Worm (Caenorhabditis elegans): ENCODE measurements around the gene srg-40.

The srg-40 gene

DNA sequence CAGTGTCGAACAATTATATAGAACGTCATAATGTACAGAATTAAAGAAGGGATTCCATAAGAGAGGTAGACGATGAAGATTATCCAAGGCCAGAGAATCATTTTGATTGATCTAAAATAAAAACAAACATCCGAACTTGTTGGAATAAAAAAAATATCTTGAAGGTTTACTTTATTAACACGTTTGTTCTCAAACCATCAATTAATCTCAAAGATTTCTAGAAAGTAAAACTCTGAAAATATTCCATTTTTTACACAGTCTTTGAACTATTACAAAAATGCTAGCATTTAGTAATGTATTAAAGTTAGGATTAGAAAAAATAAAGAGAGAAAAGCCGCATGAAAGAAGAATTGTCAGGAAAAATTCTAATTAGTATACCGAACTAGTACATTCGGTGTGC lies at the start of gene srg-40:
srg-40 (minus strand) TSS at position 101 of the 400 bp plus-strand sequence.
- no peak for TF ChIP-seq lin-32 (GFP tag; optimal IDR thresholded peaks at IDR 0.05)

DNA sequence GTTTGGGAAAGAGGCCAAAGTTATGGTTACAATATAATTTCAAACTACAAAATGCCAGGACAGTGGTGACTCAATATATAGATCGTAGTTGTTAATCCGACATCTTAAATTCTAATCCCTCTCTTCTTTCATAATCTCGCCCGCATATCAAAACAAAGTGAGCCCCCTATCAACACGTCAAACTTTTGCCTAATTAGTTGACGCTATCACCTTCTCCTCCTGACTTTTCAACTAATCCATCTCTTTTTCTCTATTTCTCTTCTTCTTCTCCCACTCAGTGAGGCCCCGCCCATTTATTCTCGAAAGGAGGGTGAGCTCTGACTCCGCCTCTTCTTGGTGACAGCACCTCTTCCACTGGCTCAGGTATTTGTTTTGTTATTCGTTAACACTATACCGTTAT lies 46.9 kb upstream of the srg-40 start:
- TF ChIP-seq blmp-1 (tag; optimal IDR thresholded peaks at IDR 0.05) (no peak), M03D4.4 (tag; optimal IDR thresholded peaks at IDR 0.05) (no peak), mab-5 (tag; optimal IDR thresholded peaks at IDR 0.05) (no peak), hlh-1 (tag; optimal IDR thresholded peaks at IDR 0.05) (no peak), snpc-4 (tag; optimal IDR thresholded peaks at IDR 0.05) (no peak), lsy-2 (tag; optimal IDR thresholded peaks at IDR 0.05) (no peak)

DNA sequence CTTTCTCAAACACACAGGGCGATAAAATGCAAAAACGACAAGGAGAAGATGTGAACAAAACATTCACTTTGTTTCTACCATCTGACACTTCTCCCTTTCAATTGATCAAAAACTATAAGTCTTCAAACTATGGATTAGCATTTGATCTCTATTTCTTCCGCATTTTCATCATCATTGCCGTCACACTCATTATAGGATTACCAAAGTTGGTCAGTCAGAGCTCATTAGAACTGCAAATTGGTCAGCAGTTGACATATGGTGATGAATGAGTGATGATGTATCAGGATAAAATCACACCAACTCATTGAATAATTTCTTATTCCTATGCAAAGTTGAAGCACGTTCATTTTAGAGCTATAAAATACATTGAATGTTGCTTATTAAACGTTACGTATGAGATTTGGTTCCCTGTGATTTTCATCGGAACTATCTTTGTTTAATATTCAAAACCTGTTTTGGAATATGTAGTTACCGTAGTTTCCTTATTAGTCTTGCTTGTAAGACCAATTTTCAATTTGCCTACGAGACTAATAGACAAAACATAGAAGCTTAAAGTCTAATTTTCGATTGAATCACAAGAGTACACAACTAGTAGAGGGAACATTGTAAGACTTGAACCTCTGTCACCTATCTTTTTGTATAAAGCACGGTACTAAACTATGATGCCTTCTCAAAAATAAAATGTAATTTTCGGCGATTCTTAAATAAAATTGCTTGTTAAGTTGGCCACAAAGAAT lies 45.2 kb upstream of the srg-40 start:
- TF ChIP-seq lin-13 (tag; optimal IDR thresholded peaks at IDR 0.05) (no peak), unc-120 (tag; optimal IDR thresholded peaks at IDR 0.05; ENCODE audit: poor library complexity, severe bottlenecking) (no peak), nhr-237 (tag; optimal IDR thresholded peaks at IDR 0.05) (no peak), ces-1 (GFP tag; optimal IDR thresholded peaks at IDR 0.05) (peak; percentile 19), sptf-1 (tag; optimal IDR thresholded peaks at IDR 0.05) (no peak), elt-3 (tag; optimal IDR thresholded peaks at IDR 0.05) (no peak), ceh-83 (GFP tag; optimal IDR thresholded peaks at IDR 0.05) (no peak)

DNA sequence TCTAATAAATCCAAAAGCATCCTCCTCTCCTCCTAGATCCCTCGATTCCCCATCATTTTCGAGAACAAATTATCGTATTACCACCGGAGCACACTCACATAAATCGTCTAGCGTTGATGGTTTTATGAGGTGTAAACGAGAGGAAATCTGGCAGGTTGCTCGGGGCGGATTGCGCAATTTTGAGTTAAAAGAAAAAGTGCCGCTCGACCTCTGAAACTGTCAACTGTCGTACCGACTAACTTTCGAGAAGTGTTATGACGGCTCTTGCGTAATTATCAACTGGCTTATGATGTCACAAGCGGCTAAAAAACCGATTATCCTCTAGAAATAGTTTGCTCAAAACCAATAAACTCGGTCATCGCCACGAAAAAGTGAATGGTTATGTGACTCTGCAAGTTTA lies 42.1 kb upstream of the srg-40 start:
- TF ChIP-seq tbx-8 (GFP tag; optimal IDR thresholded peaks at IDR 0.05) (no peak), lsy-2 (tag; optimal IDR thresholded peaks at IDR 0.05) (no peak), nhr-2 (tag; optimal IDR thresholded peaks at IDR 0.05) (peak; percentile 85), nhr-237 (tag; optimal IDR thresholded peaks at IDR 0.05) (no peak), ceh-43 (GFP tag; optimal IDR thresholded peaks at IDR 0.05) (no peak), zip-8 (tag; optimal IDR thresholded peaks at IDR 0.05) (peak; percentile 93), ceh-39 (tag; optimal IDR thresholded peaks at IDR 0.05) (no peak), ceh-83 (GFP tag; optimal IDR thresholded peaks at IDR 0.05) (no peak), nhr-12 (tag; optimal IDR thresholded peaks at IDR 0.05) (no peak), drap-1 (GFP tag; optimal IDR thresholded peaks at IDR 0.05) (no peak), nhr-76 (tag; optimal IDR thresholded peaks at IDR 0.05) (no peak), cnd-1 (tag; optimal IDR thresholded peaks at IDR 0.05) (no peak), ham-2 (GFP tag; optimal IDR thresholded peaks at IDR 0.05) (no peak), unc-62 (GFP tag; optimal IDR thresholded peaks at IDR 0.05) (no peak), pha-4 (tag; optimal IDR thresholded peaks at IDR 0.05) (no peak)

DNA sequence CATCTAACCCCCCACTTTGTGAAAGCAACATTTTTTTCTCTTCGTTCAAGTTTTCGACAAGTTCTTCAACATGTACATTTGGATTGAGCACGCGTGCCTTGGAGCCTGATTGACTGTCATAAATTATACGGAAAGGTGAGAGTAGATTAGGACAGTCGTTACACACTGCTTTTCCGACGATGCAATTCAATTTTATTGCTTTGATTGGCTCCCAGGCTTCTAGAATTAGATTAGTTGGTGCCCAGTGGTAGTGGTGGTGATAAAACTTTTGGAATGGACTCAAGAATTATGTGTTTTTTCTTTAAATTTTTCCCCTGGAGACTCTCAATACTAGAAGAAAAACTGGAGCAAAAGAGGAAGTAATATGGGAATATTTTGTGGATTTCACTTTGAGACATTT lies 40.1 kb upstream of the srg-40 start:
- no peak for TF ChIP-seq drap-1 (GFP tag; optimal IDR thresholded peaks at IDR 0.05)
- TF ChIP-seq elt-1 (tag; optimal IDR thresholded peaks at IDR 0.05; ENCODE audit: borderline replicate concordance, insufficient read depth) = no peak
- TF ChIP-seq ceh-43 (GFP tag; optimal IDR thresholded peaks at IDR 0.05) = no peak

DNA sequence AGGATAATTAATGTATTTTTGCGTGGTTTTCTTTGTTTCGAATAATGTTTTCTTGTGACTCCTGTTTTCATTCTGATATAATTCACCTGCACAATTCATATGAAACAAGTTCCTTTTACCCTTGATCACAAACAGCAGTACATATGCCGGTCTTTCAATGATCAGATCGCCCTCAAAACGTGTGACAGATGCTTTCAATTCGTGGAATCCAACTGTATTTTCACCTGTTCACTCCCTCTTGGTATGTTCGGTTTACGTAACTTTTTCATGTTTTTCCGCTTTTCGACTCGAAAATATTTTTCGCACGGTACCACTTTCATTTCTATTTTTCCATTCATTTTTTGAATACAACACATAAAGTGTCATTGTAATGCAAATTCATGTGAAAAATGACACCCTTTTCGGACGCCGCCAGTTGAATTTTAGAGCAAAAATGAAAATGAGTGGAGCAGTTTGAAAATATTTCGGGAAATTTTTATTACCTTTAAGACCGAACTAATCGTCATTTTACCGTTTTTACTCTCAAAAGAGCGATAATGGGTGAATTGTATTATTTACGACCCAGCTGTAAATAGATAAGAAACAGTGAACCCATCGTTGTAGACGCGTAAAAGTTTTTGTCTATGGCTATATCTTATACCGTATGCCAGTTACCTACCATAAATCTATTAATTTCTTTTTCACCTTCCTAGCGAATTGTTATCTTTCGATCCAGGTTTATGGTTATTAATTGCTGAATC lies 37.6 kb upstream of the srg-40 start, which contains the start of gene K10D6.4:
K10D6.4 (plus strand) TSS at position 100 of the 740 bp plus-strand sequence.
- TF ChIP-seq unc-62 (GFP tag; optimal IDR thresholded peaks at IDR 0.05) = no peak
- TF ChIP-seq ces-1 (GFP tag; optimal IDR thresholded peaks at IDR 0.05) = no peak
- TF ChIP-seq hlh-1 (tag; optimal IDR thresholded peaks at IDR 0.05) = no peak
- no peak for TF ChIP-seq ceh-83 (GFP tag; optimal IDR thresholded peaks at IDR 0.05)
- no peak for TF ChIP-seq mab-5 (tag; optimal IDR thresholded peaks at IDR 0.05)
- TF ChIP-seq snpc-4 (tag; optimal IDR thresholded peaks at IDR 0.05) = no peak
- TF ChIP-seq pha-4 (tag; optimal IDR thresholded peaks at IDR 0.05) = no peak
- no peak for TF ChIP-seq blmp-1 (tag; optimal IDR thresholded peaks at IDR 0.05)
- no peak for TF ChIP-seq nhr-76 (tag; optimal IDR thresholded peaks at IDR 0.05)
- TF ChIP-seq nhr-2 (tag; optimal IDR thresholded peaks at IDR 0.05) = no peak
- no peak for TF ChIP-seq ceh-43 (GFP tag; optimal IDR thresholded peaks at IDR 0.05)
- TF ChIP-seq lin-13 (tag; optimal IDR thresholded peaks at IDR 0.05) = no peak
